Worm (Caenorhabditis elegans) whole organism, L2 larva: Measurements from ENCODE around the gene cyp-13B2.

Experiments used
- elt-3 ChIP-seq: sonication (generic microtip); optimal IDR thresholded peaks from 2 replicates; lab custom pipeline; 2017; ENCODE audit warnings: missing biosample characterization, missing genetic modification characterization
- mdl-1 ChIP-seq, 2 experiments: fragments of 150-350 bp in 1 of 2; sonication (generic microtip) in 1 of 2; optimal IDR thresholded peaks; 2 replicates each; lab custom pipeline; 2017; ENCODE audit warnings: missing biosample characterization in 2 of 2, missing genetic modification characterization in 2 of 2
- nhr-12 ChIP-seq: fragments of 150-350 bp; optimal IDR thresholded peaks from 2 replicates; lab custom pipeline; 2014; ENCODE audit warnings: missing biosample characterization, missing genetic modification characterization
- skn-1 ChIP-seq: sonication (generic microtip); optimal IDR thresholded peaks from 2 replicates; lab custom pipeline; 2017; ENCODE audit warnings: missing biosample characterization, missing genetic modification characterization
- ztf-11 ChIP-seq: sonication (generic microtip); optimal IDR thresholded peaks from 2 replicates; lab custom pipeline; 2017; ENCODE audit warnings: missing biosample characterization, missing genetic modification characterization

DNA sequence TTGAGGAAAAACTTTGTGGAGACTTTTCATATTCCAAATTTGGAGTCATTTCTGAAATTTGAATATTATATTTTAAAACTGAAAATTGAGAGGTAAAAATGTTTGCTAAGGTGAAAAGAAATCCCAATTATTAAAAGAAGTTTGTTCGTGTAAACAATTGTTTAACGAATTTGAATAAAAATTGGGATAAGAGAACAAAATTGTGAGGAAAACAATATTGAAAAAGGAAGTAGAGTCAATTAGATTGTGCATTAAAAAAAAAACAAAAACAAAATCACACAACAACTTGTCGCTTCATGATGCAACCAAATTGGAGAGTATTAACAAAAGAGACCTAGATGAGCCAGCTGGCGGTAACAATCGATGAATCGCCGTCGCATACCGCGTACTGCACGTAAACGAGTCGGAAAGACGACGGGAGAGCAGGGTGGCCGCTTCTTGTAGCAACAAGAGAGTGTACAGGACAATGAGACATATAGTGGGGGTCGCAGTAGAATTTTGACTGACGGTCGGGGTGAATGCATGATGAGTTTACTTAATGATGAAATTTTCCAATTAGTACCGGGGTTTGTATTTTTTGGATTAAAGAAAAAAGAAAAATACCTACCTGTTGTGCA lies 18.1 kb downstream of the cyp-13B2 start, which contains the start of gene K04C1.3:
- TF ChIP-seq ztf-11 (tag; lab: Kevin White, UChicago) (no peak), skn-1 (tag; lab: Kevin White, UChicago) (no peak), mdl-1 (tag; optimal IDR thresholded peaks at IDR 0.05; lab: Kevin White, UChicago) (no peak), nhr-12 (tag; lab: Kevin White, UChicago) (no peak), elt-3 (no peak)
